Worm (Caenorhabditis elegans): ENCODE data around the gene pcdr-1.

The pcdr-1 gene

DNA sequence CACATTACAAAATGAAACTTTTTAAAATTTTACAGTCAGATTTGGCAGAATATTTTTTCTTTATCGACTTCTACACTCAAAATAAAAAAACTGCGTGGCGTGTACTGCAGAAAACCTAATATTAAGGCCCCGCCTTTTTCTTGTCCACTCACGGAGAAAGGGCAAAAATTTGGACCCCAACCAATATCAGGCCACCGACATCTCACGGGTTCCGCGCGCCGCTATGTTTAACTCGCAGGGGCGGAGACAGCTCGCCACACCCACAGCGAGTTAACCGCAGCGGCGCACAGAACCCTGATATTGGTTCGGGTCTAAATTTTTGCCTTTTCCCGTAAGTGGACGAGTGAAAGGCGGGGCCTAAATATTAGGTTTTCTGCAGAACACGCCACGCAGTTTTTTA is 2.8 kb upstream of the pcdr-1 start:
- TF ChIP-seq fos-1 (tag; optimal IDR thresholded peaks at IDR 0.05) (no peak), snpc-4 (tag; optimal IDR thresholded peaks at IDR 0.05) (peak; percentile 41), unc-62 (GFP tag; optimal IDR thresholded peaks at IDR 0.05) (no peak), sea-2 (GFP tag; optimal IDR thresholded peaks at IDR 0.05) (no peak), nhr-25 (tag; optimal IDR thresholded peaks at IDR 0.05) (no peak), nhr-67 (tag; optimal IDR thresholded peaks at IDR 0.05) (no peak)

DNA sequence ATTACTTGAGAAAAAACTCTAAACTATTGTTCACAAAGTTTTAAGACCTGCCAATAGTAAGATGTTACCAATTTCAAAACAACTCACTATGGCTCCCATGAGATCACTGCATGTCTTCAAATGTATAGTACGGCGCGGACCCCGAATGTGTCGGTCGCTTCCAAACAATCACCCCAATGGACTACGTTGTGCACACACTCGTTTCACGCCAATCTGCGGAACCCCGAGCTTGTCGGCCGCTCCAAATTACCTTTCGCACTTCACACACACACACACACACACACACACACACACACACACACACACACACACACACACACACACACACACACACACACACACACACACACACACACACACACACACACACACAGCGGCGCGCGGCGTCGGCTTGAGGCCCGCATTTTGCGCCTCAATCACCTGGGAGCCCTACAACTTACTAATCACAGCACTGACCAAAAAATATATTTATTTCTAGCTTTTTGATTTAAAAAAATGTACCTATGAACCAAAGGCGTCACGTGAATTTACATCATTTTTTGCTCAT is 1.6 kb downstream of the pcdr-1 start:
- no peak for TF ChIP-seq nhr-237 (tag; optimal IDR thresholded peaks at IDR 0.05)
- TF ChIP-seq lin-39 (tag; optimal IDR thresholded peaks at IDR 0.05), result peak; percentile 9

DNA sequence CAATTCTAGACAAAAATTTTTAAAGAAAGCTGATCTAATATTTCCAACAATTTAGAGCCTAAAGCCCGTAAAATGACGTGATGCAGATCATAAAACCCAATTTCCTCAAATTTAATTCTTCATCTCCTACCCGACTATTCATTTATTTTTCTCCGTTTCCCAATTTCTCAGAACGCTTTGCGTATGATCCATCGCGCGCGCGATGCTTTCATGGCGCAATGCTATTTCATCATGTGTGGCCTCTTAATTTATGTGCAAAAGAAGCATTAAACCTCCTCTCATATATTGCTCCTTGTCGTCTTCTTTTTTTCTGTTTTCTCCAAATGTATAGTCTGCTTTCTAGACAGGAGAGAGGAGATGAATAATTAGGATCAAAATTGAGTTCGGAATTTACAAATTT is 2.1 kb downstream of the pcdr-1 start:
- TF ChIP-seq ceh-9 (tag; optimal IDR thresholded peaks at IDR 0.05) (no peak), nfya-1 (tag; optimal IDR thresholded peaks at IDR 0.05; ENCODE audit: insufficient read depth) (no peak), jun-1 (tag; optimal IDR thresholded peaks at IDR 0.05) (no peak), ztf-4 (tag; optimal IDR thresholded peaks at IDR 0.05) (no peak), nhr-77 (tag; optimal IDR thresholded peaks at IDR 0.05) (no peak), tbx-2 (tag; optimal IDR thresholded peaks at IDR 0.05) (no peak), pqm-1 (tag; optimal IDR thresholded peaks at IDR 0.05) (no peak), egl-27 (tag; optimal IDR thresholded peaks at IDR 0.05) (no peak), lsy-12 (tag; optimal IDR thresholded peaks at IDR 0.05) (no peak), nhr-23 (tag; optimal IDR thresholded peaks at IDR 0.05) (no peak), fkh-2 (tag; optimal IDR thresholded peaks at IDR 0.05) (no peak), nhr-11 (tag; optimal IDR thresholded peaks at IDR 0.05) (no peak)

DNA sequence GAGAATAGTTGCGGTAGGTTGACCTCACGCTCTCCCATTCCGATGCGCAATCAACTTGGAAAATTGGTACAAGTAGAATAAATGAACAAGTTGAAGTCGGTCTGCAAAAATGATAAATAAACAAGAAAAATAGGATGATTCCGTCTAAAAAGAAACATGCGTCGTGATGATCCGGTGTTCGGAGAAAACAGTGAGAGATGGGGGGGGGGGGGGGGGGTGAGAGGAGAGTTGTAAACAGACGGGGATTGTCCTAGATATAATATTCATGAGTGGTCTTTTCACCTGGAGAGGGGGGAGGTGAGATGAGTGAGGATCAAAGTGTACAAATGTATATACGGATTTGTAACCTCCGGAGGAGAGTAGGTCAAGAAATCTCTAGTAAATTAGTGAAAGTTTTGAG is 9.1 kb downstream of the pcdr-1 start, which contains the start of gene F59D12.2:
F59D12.2 (minus strand) TSS at position 101 of the 400 bp plus-strand sequence.
- TF ChIP-seq daf-12 (tag; optimal IDR thresholded peaks at IDR 0.05) (no peak), ama-1 (optimal IDR thresholded peaks at IDR 0.05) (no peak), fkh-2 (tag; optimal IDR thresholded peaks at IDR 0.05) (no peak), ztf-11 (tag; optimal IDR thresholded peaks at IDR 0.05) (no peak), nhr-237 (tag; optimal IDR thresholded peaks at IDR 0.05) (no peak), ztf-4 (tag; optimal IDR thresholded peaks at IDR 0.05) (no peak), unc-39 (tag; optimal IDR thresholded peaks at IDR 0.05) (no peak), nhr-43 (tag; optimal IDR thresholded peaks at IDR 0.05; ENCODE audit: poor library complexity, severe bottlenecking) (no peak), tbx-2 (tag; optimal IDR thresholded peaks at IDR 0.05) (no peak), snpc-4 (tag; optimal IDR thresholded peaks at IDR 0.05) (no peak), ceh-16 (tag; optimal IDR thresholded peaks at IDR 0.05) (no peak), elt-2 (tag; optimal IDR thresholded peaks at IDR 0.05) (no peak), elt-1 (tag; optimal IDR thresholded peaks at IDR 0.05) (no peak), pqm-1 (tag; optimal IDR thresholded peaks at IDR 0.05) (no peak), nhr-12 (tag; optimal IDR thresholded peaks at IDR 0.05) (no peak), zag-1 (tag; optimal IDR thresholded peaks at IDR 0.05) (no peak), eor-1 (tag; optimal IDR thresholded peaks at IDR 0.05) (no peak), sea-2 (GFP tag; optimal IDR thresholded peaks at IDR 0.05) (no peak)

DNA sequence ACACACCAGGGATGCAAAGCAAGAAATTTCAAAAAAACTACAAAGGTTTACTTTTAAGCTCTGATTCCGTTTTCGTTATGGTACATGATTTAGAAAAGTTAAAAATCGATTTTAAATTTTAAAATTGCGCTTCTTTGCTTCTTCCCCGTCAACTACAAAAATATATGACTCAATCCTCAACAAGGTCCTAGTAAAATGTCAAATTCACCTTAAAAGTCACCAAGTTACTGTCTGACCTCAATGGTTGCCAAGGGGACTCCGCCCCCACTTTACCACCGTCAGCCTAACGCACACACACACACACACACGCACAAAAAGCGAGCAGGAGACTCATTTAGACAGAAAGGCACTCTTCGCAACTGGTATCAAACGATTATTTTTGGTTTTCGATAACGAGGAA is 14.8 kb downstream of the pcdr-1 start, which contains the start of gene gpn-1:
gpn-1 (plus strand) TSS at position 301 of the 400 bp plus-strand sequence.
- TF ChIP-seq sea-2 (GFP tag; optimal IDR thresholded peaks at IDR 0.05) (no peak), nhr-12 (tag; optimal IDR thresholded peaks at IDR 0.05) (no peak), fkh-2 (tag; optimal IDR thresholded peaks at IDR 0.05) (no peak), daf-12 (tag; optimal IDR thresholded peaks at IDR 0.05) (no peak), egl-5 (tag; optimal IDR thresholded peaks at IDR 0.05) (no peak), mml-1 (tag; optimal IDR thresholded peaks at IDR 0.05) (no peak), ceh-9 (tag; optimal IDR thresholded peaks at IDR 0.05) (no peak), nhr-77 (tag; optimal IDR thresholded peaks at IDR 0.05) (no peak), pqm-1 (tag; optimal IDR thresholded peaks at IDR 0.05) (no peak), eor-1 (tag; optimal IDR thresholded peaks at IDR 0.05) (no peak), elt-2 (tag; optimal IDR thresholded peaks at IDR 0.05) (no peak), elt-3 (tag; optimal IDR thresholded peaks at IDR 0.05) (no peak), nhr-43 (tag; optimal IDR thresholded peaks at IDR 0.05; ENCODE audit: poor library complexity, severe bottlenecking) (no peak), aly-2 (tag; optimal IDR thresholded peaks at IDR 0.05) (no peak), elt-1 (tag; optimal IDR thresholded peaks at IDR 0.05) (no peak)

Measured in whole organism, L3 larva.